Fruit fly (Drosophila melanogaster) whole organism, wandering third instar larva: ENCODE results near the gene Kyat.

Experiments
- Jra ChIP-seq: sonication (Bioruptor generic); optimal IDR thresholded peaks from 2 replicates; lab custom pipeline; 2016; ENCODE audit warnings: missing biosample characterization, missing genetic modification characterization
- Myc ChIP-seq: fragments of >200 bp; optimal IDR thresholded peaks from 2 replicates; lab custom pipeline; 2017
- pan ChIP-seq: fragments of >200 bp; optimal IDR thresholded peaks from 2 replicates; lab custom pipeline; 2017

DNA sequence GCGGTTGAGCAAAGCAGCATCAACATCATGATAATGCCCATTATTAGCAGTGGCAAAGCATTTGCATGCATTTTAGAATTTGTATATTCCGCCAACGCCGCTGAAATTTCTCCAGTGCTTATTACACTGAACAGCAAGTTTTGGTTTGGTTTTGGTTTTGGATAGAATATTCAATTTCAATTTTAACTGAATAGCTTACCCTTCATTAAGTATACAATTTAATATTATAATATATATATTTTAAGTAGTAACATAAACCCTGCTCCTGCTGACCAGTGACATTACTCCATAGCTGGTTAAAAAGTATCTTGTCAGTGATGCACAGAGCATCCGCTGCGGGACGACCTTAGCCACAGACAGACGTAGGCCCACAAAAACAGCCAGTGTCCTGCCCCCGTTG lies 25.1 kb upstream of the Kyat start:
- TF ChIP-seq pan (lab: Kevin White, UChicago) (no peak), Myc (lab: Kevin White, UChicago) (no peak), Jra (GFP tag; lab: Kevin White, UChicago) (no peak)
